Fruit fly (Drosophila melanogaster): Measurements from ENCODE around the gene BTBD9.

Gene BTBD9

dm6 chrX:10775690-10776089 is 7.4 kb downstream of the BTBD9 start:
- TF ChIP-seq CG13204 (GFP tag; optimal IDR thresholded peaks at IDR 0.05) (no peak), Ets98B (GFP tag; IDR thresholded peaks at IDR 0.05) (peak; percentile 83), rn (GFP tag; IDR thresholded peaks at IDR 0.05) (0 out of 2 replicates have a peak, but pooled peaks have one; percentile 13), EcR (GFP tag; optimal IDR thresholded peaks at IDR 0.05) (no peak), CG10348 (GFP tag; IDR thresholded peaks at IDR 0.05) (no peak; the same call in 1 of the 2 replicates), gl (tag; optimal IDR thresholded peaks at IDR 0.05) (no peak), D1 (tag; optimal IDR thresholded peaks at IDR 0.05) (no peak), CG12605 (GFP tag; IDR thresholded peaks at IDR 0.05) (no peak), Snoo (tag; optimal IDR thresholded peaks at IDR 0.05) (peak; percentile 25), CG32121 (GFP tag; IDR thresholded peaks at IDR 0.05) (peak; percentile 76), CG15710 (tag; optimal IDR thresholded peaks at IDR 0.05) (peak; percentile 30), Pif1B (GFP tag; optimal IDR thresholded peaks at IDR 0.05) (peak; percentile 19), CG8159 (tag; optimal IDR thresholded peaks at IDR 0.05) (peak; percentile 27), CG8301 (tag; optimal IDR thresholded peaks at IDR 0.05) (peak; percentile 47), CG34367 (tag; optimal IDR thresholded peaks at IDR 0.05) (peak; percentile 2), CG14655 (GFP tag; optimal IDR thresholded peaks at IDR 0.05) (peak; percentile 61), fd96Ca (GFP tag; IDR thresholded peaks at IDR 0.05) (peak; percentile 84), Pif1A (GFP tag; optimal IDR thresholded peaks at IDR 0.05) (peak; percentile 48), CG17806 (tag; optimal IDR thresholded peaks at IDR 0.05) (peak; percentile 16), CG4496 (GFP tag; IDR thresholded peaks at IDR 0.05) (peak; percentile 90), CG9948 (tag; optimal IDR thresholded peaks at IDR 0.05) (peak; percentile 6)

dm6 chrX:10783374-10784064 is 15.2 kb downstream of the BTBD9 start:
- TF ChIP-seq CG10348 (GFP tag; IDR thresholded peaks at IDR 0.05) (no peak), CG32121 (GFP tag; IDR thresholded peaks at IDR 0.05) (0 out of 2 replicates have a peak, but pooled peaks have one; percentile 12)

DNA sequence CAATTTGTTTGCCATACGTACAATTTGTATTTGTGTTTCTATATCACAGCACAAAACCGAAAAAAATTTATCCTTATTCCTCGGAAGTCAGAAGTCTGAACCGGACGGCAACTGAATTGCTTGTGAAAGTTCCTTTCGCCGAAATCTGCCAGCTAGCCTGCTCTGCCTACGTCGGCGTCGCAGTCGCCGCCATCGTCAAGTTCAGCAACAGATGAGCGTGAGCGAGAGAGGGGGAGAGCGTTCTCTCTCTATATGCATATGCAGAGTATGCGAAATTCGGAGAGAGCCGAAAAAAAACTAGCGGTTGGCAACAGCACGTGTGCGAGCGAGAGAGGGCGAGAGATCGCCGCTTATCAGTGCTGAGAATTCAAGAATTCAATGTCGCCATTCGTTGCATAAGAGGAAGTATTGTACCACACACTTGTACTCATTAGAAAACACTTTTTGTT is 16.0 kb downstream of the BTBD9 start:
- TF ChIP-seq Pif1A (GFP tag; optimal IDR thresholded peaks at IDR 0.05) (no peak), CG4496 (GFP tag; IDR thresholded peaks at IDR 0.05) (peak; percentile 44; the same call in 1 of the 3 replicates), CG34367 (tag; optimal IDR thresholded peaks at IDR 0.05) (no peak), CG15710 (tag; optimal IDR thresholded peaks at IDR 0.05) (no peak), CG9948 (tag; optimal IDR thresholded peaks at IDR 0.05) (no peak), CG14655 (GFP tag; optimal IDR thresholded peaks at IDR 0.05) (no peak), Ets98B (GFP tag; IDR thresholded peaks at IDR 0.05) (peak; percentile 44; the same call in 1 of the 2 replicates), gl (tag; optimal IDR thresholded peaks at IDR 0.05) (no peak), rn (GFP tag; IDR thresholded peaks at IDR 0.05) (no peak), CG8159 (tag; optimal IDR thresholded peaks at IDR 0.05) (no peak), CG32121 (GFP tag; IDR thresholded peaks at IDR 0.05) (0 out of 2 replicates have a peak, but pooled peaks have one; percentile 12), fd96Ca (GFP tag; IDR thresholded peaks at IDR 0.05) (no peak), CG8301 (tag; optimal IDR thresholded peaks at IDR 0.05) (no peak), Snoo (tag; optimal IDR thresholded peaks at IDR 0.05) (no peak), Pif1B (GFP tag; optimal IDR thresholded peaks at IDR 0.05) (peak; percentile 25), CG17806 (tag; optimal IDR thresholded peaks at IDR 0.05) (no peak), CG12605 (GFP tag; IDR thresholded peaks at IDR 0.05) (no peak), D1 (tag; optimal IDR thresholded peaks at IDR 0.05) (no peak), EcR (GFP tag; optimal IDR thresholded peaks at IDR 0.05) (no peak), CG10348 (GFP tag; IDR thresholded peaks at IDR 0.05) (no peak)

- TF ChIP-seq Pif1A (GFP tag; optimal IDR thresholded peaks at IDR 0.05) (no peak), CG14655 (GFP tag; optimal IDR thresholded peaks at IDR 0.05) (peak; percentile 18)
Measured at dm6 chrX:10784812-10785638, 16.7 kb downstream of the BTBD9 start.

DNA sequence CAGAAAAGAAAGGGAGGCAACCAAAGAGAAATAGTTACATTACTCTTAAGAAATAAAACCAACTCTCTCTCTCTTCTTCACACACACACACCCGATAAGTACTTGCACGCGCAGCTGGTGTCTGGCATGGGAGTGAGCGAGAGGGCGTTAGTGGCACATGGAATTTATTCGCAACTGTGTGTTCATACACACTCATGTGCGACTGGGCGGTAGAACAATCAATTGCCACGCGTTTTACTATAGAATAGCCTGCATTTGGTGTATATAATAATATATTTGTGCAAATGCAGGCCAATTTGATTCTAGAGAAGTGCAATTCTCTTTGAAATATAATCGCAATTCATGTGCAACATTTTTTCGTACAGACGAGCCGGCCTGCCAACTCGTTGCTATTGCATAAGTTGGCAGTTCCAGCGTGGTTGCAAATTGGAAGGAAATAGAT is 17.6 kb downstream of the BTBD9 start:
- TF ChIP-seq CG17806 (tag; optimal IDR thresholded peaks at IDR 0.05) (no peak), Pif1B (GFP tag; optimal IDR thresholded peaks at IDR 0.05) (peak; percentile 36)

DNA sequence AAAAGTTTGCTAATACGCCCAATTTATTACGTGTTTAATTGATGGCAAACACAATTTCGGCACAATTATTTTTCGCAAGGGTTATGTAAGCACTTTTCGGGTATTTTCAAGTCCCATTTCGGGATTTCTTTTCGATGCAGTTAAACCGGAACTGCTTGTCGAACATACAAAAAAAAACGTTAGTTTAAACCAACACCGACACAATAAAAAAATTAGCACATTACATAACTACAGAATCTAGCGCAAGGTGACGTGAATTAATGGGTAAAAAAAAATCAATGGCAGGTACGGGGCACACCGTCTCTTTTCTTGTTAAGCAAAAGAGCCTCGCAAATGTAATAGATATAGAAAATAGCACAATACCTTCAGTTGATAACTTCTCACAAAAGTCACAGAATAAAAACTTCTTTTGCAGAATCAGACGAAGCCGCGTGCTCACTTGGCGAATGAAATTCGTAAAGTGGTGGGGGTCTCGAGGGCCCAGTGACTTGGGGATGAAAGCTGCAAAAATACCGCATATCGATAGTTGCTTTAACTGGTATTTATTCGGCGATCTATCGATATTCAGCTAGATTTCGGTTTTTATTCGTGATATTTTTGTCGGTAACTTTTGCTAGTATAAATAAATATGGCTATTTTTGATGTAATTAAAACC is 18.2 kb downstream of the BTBD9 start, which contains the start of the genes Ant2 and sesB:
Ant2 (minus strand) TSS at position 465 of the 655 bp plus-strand sequence.
sesB (minus strand) TSS at position 516 of the 655 bp plus-strand sequence.
- no peak for TF ChIP-seq CG34367 (tag; optimal IDR thresholded peaks at IDR 0.05)
- no peak for TF ChIP-seq CG12605 (GFP tag; IDR thresholded peaks at IDR 0.05)
- TF ChIP-seq rn (GFP tag; IDR thresholded peaks at IDR 0.05): no peak
